Worm (Caenorhabditis elegans): ENCODE measurements around the gene C50C3.1.
A peak's percentile ranks its signal among the peaks of the same experiment; 100 is the strongest.

Gene C50C3.1

DNA sequence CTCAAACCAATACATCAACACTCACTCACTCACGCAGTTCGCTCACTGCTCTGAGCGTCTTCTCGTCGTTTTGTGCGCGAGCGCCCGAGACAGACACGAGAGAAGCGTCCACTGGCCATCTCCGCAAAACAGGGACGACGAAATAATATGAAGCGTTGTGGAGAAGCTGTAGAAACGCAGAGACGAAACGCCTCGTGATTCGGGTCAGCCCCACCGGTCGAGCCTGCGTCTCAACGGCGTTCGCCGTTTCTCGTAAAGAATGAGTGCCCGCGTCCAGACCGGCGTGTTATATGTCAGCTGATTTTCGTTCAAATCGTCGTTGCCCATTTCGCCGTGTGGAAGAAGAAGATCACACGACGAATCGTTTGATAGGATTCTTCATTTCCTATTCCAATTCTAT is 35.7 kb downstream of the C50C3.1 start, which contains the start of gene fbxl-1 (continued):
- no peak for TF ChIP-seq Y48G9A.11 (GFP tag; IDR thresholded peaks at IDR 0.05)
- TF ChIP-seq hlh-11 (tag; optimal IDR thresholded peaks at IDR 0.05) = peak; percentile 99
- no peak for TF ChIP-seq daf-12 (tag; optimal IDR thresholded peaks at IDR 0.05)
- TF ChIP-seq jun-1 (tag; optimal IDR thresholded peaks at IDR 0.05) = peak; percentile 23
- TF ChIP-seq lsy-2 (tag; optimal IDR thresholded peaks at IDR 0.05) = peak; percentile 80 to 82
- peak; percentile 67 to 97 for TF ChIP-seq mdl-1 (tag; optimal IDR thresholded peaks at IDR 0.05)
- TF ChIP-seq gei-8 (GFP tag; optimal IDR thresholded peaks at IDR 0.05) = peak; percentile 5
- 0 out of 2 replicates have a peak, but pooled peaks have one; percentile 11 for TF ChIP-seq zfp-3 (GFP tag; conservative IDR thresholded peaks at IDR 0.05)
- peak; percentile 16 for TF ChIP-seq dpl-1 (GFP tag; optimal IDR thresholded peaks at IDR 0.05)
- TF ChIP-seq egl-27 (tag; optimal IDR thresholded peaks at IDR 0.05) = no peak
- no peak for TF ChIP-seq tra-1 (GFP tag; IDR thresholded peaks at IDR 0.05)
- TF ChIP-seq hif-1 (tag; optimal IDR thresholded peaks at IDR 0.05) = peak; percentile 16 to 84
- peak; percentile 86 for TF ChIP-seq mxl-3 (GFP tag; optimal IDR thresholded peaks at IDR 0.05)
- peak; percentile 90 for TF ChIP-seq mep-1 (tag; optimal IDR thresholded peaks at IDR 0.05)
- peak; percentile 57; the same call in 1 of the 2 replicates for TF ChIP-seq madf-9 (GFP tag; conservative IDR thresholded peaks at IDR 0.05)
- TF ChIP-seq nhr-42 (GFP tag; IDR thresholded peaks at IDR 0.05) = peak; percentile 41; the same call in 1 of the 2 replicates
- TF ChIP-seq T26A8.4 (GFP tag; IDR thresholded peaks at IDR 0.05) = peak; percentile 60; the same call in 1 of the 2 replicates
- TF ChIP-seq ctbp-1 (GFP tag; IDR thresholded peaks at IDR 0.05) = peak; percentile 78
- TF ChIP-seq zip-2 (tag; optimal IDR thresholded peaks at IDR 0.05) = no peak
- no peak for TF ChIP-seq lin-29 (GFP tag; IDR thresholded peaks at IDR 0.05)
- TF ChIP-seq dmd-6 (GFP tag; IDR thresholded peaks at IDR 0.05) = peak; percentile 86
- TF ChIP-seq lin-39 (tag; optimal IDR thresholded peaks at IDR 0.05) = peak; percentile 12
- TF ChIP-seq ZK546.5 (tag; optimal IDR thresholded peaks at IDR 0.05) = peak in 1 of 2 experiments; percentile 39
- TF ChIP-seq daf-8 (GFP tag; IDR thresholded peaks at IDR 0.05) = no peak
- TF ChIP-seq aly-2 (tag; optimal IDR thresholded peaks at IDR 0.05) = peak; percentile 28
- 0 out of 2 replicates have a peak, but pooled peaks have one; percentile 35 for TF ChIP-seq lin-1 (GFP tag; IDR thresholded peaks at IDR 0.05)
- no peak for TF ChIP-seq ztf-11 (tag; optimal IDR thresholded peaks at IDR 0.05)
- TF ChIP-seq aha-1 (tag) = peak; percentile 92
- no peak for TF ChIP-seq nhr-41 (GFP tag; IDR thresholded peaks at IDR 0.05)
- TF ChIP-seq T20F7.1 (GFP tag; optimal IDR thresholded peaks at IDR 0.05) = peak; percentile 86
- no peak for TF ChIP-seq zip-11 (GFP tag; IDR thresholded peaks at IDR 0.05)
- peak; percentile 62 for TF ChIP-seq vab-7 (GFP tag; IDR thresholded peaks at IDR 0.05)
- peak; percentile 80 for TF ChIP-seq ceh-20 (GFP tag; IDR thresholded peaks at IDR 0.05)
- TF ChIP-seq mdt-29 (GFP tag; IDR thresholded peaks at IDR 0.05) = peak; percentile 45; the same call in 1 of the 2 replicates

DNA sequence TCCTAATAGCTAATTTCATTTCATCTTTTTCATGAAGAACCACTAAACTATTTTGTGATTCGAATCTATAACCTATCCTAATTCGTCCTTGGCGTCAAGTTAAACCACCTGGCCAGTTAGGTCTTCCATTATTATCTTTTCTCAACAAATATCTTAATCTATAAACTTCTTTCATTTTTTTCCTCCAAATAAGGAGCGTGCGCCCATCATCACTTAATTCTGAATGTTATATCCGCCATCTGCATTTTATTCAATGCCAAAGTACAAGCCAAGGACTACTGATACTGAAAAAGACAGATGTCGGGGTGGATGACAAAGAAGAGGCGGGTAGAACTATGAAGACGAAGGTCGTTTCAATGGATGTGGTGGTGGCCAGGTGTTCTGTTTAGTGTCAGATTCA is 37.1 kb downstream of the C50C3.1 start:
- TF ChIP-seq rbr-2 (tag; optimal IDR thresholded peaks at IDR 0.05) = no peak
- TF ChIP-seq skn-1 (tag; optimal IDR thresholded peaks at IDR 0.05) = no peak
- no peak for TF ChIP-seq daf-8 (GFP tag; IDR thresholded peaks at IDR 0.05)
- TF ChIP-seq unc-62 (GFP tag; optimal IDR thresholded peaks at IDR 0.05 in 1 of 2) = peak in 1 of 2 experiments; percentile 79
- TF ChIP-seq unc-62 (tag; optimal IDR thresholded peaks at IDR 0.05) = no peak
- TF ChIP-seq T26A8.4 (GFP tag; IDR thresholded peaks at IDR 0.05) = no peak
- TF ChIP-seq F10B5.3 (tag; optimal IDR thresholded peaks at IDR 0.05) = no peak
- no peak for TF ChIP-seq zfp-3 (GFP tag; conservative IDR thresholded peaks at IDR 0.05)
- no peak for TF ChIP-seq aha-1 (tag)
- 0 out of 2 replicates have a peak, but pooled peaks have one; percentile 50 for TF ChIP-seq nhr-42 (GFP tag; IDR thresholded peaks at IDR 0.05)

DNA sequence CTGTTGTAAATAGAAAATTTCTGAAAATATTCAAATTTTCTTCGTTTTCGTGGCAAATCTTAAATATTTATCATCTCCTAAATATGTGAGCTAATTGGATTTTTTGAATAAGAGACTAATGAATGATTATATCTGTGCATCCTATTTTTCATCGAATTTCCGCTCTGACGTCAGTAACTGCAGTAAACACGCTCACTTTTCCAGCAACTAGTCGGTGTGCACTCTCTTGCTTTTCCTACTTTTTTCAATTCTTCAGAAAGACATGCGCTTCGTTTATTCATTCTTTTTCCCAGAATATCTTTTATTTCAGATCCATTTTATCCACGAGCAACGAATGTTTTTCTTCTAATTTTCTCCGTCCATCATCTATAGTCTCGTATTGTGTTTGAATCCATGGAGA is 37.7 kb downstream of the C50C3.1 start:
- no peak for TF ChIP-seq fkh-10 (GFP tag; optimal IDR thresholded peaks at IDR 0.05)
- no peak for TF ChIP-seq aly-2 (tag; optimal IDR thresholded peaks at IDR 0.05)
- TF ChIP-seq daf-12 (tag; optimal IDR thresholded peaks at IDR 0.05) = no peak
- no peak for TF ChIP-seq F10B5.3 (tag; optimal IDR thresholded peaks at IDR 0.05)
- TF ChIP-seq lin-29 (GFP tag; IDR thresholded peaks at IDR 0.05) = no peak
- TF ChIP-seq snpc-1.2 (GFP tag; IDR thresholded peaks at IDR 0.05) = no peak
- no peak for TF ChIP-seq lim-7 (GFP tag; IDR thresholded peaks at IDR 0.05)
- TF ChIP-seq F37D6.2 (tag; optimal IDR thresholded peaks at IDR 0.05) = peak; percentile 11
- 0 out of 2 replicates have a peak, but pooled peaks have one; percentile 41 for TF ChIP-seq ctbp-1 (GFP tag; IDR thresholded peaks at IDR 0.05)
- no peak for TF ChIP-seq D1046.2 (GFP tag; IDR thresholded peaks at IDR 0.05)
- peak; percentile 27 for TF ChIP-seq nhr-11 (tag; optimal IDR thresholded peaks at IDR 0.05)
- no peak for TF ChIP-seq pha-4 (GFP tag; IDR thresholded peaks at IDR 0.05)
- TF ChIP-seq pha-4 (tag; optimal IDR thresholded peaks at IDR 0.05) = no peak
- TF ChIP-seq mdl-1 (tag; optimal IDR thresholded peaks at IDR 0.05) = no peak
- TF ChIP-seq pqm-1 (tag; optimal IDR thresholded peaks at IDR 0.05) = no peak
- TF ChIP-seq lin-38 (GFP tag; IDR thresholded peaks at IDR 0.05) = 0 out of 2 replicates have a peak, but pooled peaks have one; percentile 13
- TF ChIP-seq hmg-1.1 (GFP tag; IDR thresholded peaks at IDR 0.05) = 0 out of 2 replicates have a peak, but pooled peaks have one; percentile 6
